Worm (Caenorhabditis elegans): Measurements from ENCODE around the gene srz-78.

DNA sequence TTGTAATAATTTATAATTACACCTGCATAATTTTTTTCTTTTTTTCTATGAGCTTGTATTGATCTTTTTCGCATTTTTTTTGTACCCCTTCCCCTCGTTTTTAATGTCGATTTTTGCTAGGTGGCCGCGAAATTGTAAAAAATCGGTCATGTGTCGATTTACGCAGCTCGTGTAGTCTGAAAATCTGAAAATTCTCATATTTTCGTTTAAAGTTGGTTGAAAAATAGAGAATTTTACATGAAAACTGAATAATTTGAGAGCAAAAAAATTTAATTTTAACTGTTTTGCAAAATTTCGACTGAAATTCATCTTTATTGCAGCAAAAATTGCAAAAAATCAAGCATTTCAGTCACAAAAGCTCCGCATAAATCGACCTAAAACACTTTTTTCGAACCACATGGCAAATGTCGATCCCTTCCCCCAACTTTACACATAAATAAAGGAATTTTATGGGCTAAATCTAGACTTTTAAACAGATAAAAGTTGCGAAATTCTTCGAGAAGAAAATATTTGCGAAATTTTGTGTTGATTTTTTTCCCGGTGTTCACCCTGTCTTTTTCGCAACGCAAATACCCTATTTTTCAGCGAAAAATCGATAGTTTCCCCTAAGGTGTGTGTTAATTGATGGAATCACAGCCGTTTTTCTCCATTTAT is 34.7 kb downstream of the srz-78 start:
- TF ChIP-seq F57C9.4 (tag; optimal IDR thresholded peaks at IDR 0.05): no peak
- TF ChIP-seq him-1 (tag; optimal IDR thresholded peaks at IDR 0.05): no peak
- no peak for TF ChIP-seq tbp1 (GFP tag; optimal IDR thresholded peaks at IDR 0.05)

Measured in whole organism, young adult.